Worm (Caenorhabditis elegans): Measurements from ENCODE around the gene srh-298.

srh-298 gene

ce11 chrV:17818567-17818966 is at the start of gene srh-298:
Gene srh-298, plus strand, starts transcription at chrV:17818867.
- TF ChIP-seq ceh-36 (tag; optimal IDR thresholded peaks at IDR 0.05) = no peak
- TF ChIP-seq ceh-13 (GFP tag; optimal IDR thresholded peaks at IDR 0.05) = no peak
- no peak for TF ChIP-seq hmg-4 (GFP tag; optimal IDR thresholded peaks at IDR 0.05)
- TF ChIP-seq scrt-1 (GFP tag; IDR thresholded peaks at IDR 0.05) = no peak
- TF ChIP-seq hmbx-1 (tag; optimal IDR thresholded peaks at IDR 0.05) = no peak
- TF ChIP-seq tbx-37 (GFP tag; conservative IDR thresholded peaks at IDR 0.05) = no peak
- no peak for TF ChIP-seq F13C5.2 (tag; optimal IDR thresholded peaks at IDR 0.05)
- no peak for TF ChIP-seq hnd-1 (tag; optimal IDR thresholded peaks at IDR 0.05)
- TF ChIP-seq sea-1 (GFP tag; conservative IDR thresholded peaks at IDR 0.05) = no peak
- TF ChIP-seq B0310.2 (tag; optimal IDR thresholded peaks at IDR 0.05) = no peak
- no peak for TF ChIP-seq flt-1 (GFP tag; IDR thresholded peaks at IDR 0.05)
- TF ChIP-seq ets-7 (tag; optimal IDR thresholded peaks at IDR 0.05) = no peak
- no peak for TF ChIP-seq pes-1 (GFP tag; IDR thresholded peaks at IDR 0.05)
- TF ChIP-seq tra-4 (tag; optimal IDR thresholded peaks at IDR 0.05) = no peak
- TF ChIP-seq ama-1 (optimal IDR thresholded peaks at IDR 0.05) = no peak
- no peak for TF ChIP-seq aly-1 (tag; optimal IDR thresholded peaks at IDR 0.05)
- TF ChIP-seq tbx-11 (GFP tag; IDR thresholded peaks at IDR 0.05) = no peak

ce11 chrV:17773108-17773507 is 45.6 kb upstream of the srh-298 start, which contains the start of gene sre-21:
Gene sre-21, minus strand, starts transcription at chrV:17773208.
- TF ChIP-seq scrt-1 (GFP tag; IDR thresholded peaks at IDR 0.05) = no peak
- no peak for TF ChIP-seq tra-4 (tag; optimal IDR thresholded peaks at IDR 0.05)
- TF ChIP-seq ceh-36 (tag; optimal IDR thresholded peaks at IDR 0.05) = no peak

- TF ChIP-seq tbx-37 (GFP tag; conservative IDR thresholded peaks at IDR 0.05) (no peak), ceh-13 (GFP tag; optimal IDR thresholded peaks at IDR 0.05) (no peak), ceh-36 (tag; optimal IDR thresholded peaks at IDR 0.05) (no peak), tbx-11 (GFP tag; IDR thresholded peaks at IDR 0.05) (no peak), hmbx-1 (tag; optimal IDR thresholded peaks at IDR 0.05) (no peak), ama-1 (optimal IDR thresholded peaks at IDR 0.05) (no peak), scrt-1 (GFP tag; IDR thresholded peaks at IDR 0.05) (no peak), pes-1 (GFP tag; IDR thresholded peaks at IDR 0.05) (no peak), hnd-1 (tag; optimal IDR thresholded peaks at IDR 0.05) (no peak), sea-1 (GFP tag; conservative IDR thresholded peaks at IDR 0.05) (no peak), F13C5.2 (tag; optimal IDR thresholded peaks at IDR 0.05) (no peak)
Measured at ce11 chrV:17777127-17777526, 41.5 kb upstream of the srh-298 start, which contains the start of gene ddo-1. Gene ddo-1, minus strand, starts transcription at chrV:17777227.

ce11 chrV:17777624-17778023 is 41.0 kb upstream of the srh-298 start, which contains the start of gene C47A10.12:
Gene C47A10.12, plus strand, starts transcription at chrV:17777924.
- TF ChIP-seq scrt-1 (GFP tag; IDR thresholded peaks at IDR 0.05) (no peak), hmg-4 (GFP tag; optimal IDR thresholded peaks at IDR 0.05) (no peak), B0310.2 (tag; optimal IDR thresholded peaks at IDR 0.05) (no peak), tbx-11 (GFP tag; IDR thresholded peaks at IDR 0.05) (no peak)

- TF ChIP-seq pes-1 (GFP tag; IDR thresholded peaks at IDR 0.05) (no peak), B0310.2 (tag; optimal IDR thresholded peaks at IDR 0.05) (no peak), sea-1 (GFP tag; conservative IDR thresholded peaks at IDR 0.05) (no peak), ets-7 (tag; optimal IDR thresholded peaks at IDR 0.05) (no peak), ceh-36 (tag; optimal IDR thresholded peaks at IDR 0.05) (no peak), ceh-13 (GFP tag; optimal IDR thresholded peaks at IDR 0.05) (no peak), aly-1 (tag; optimal IDR thresholded peaks at IDR 0.05) (no peak), hmbx-1 (tag; optimal IDR thresholded peaks at IDR 0.05) (no peak), hmg-4 (GFP tag; optimal IDR thresholded peaks at IDR 0.05) (no peak), F13C5.2 (tag; optimal IDR thresholded peaks at IDR 0.05) (no peak), flt-1 (GFP tag; IDR thresholded peaks at IDR 0.05) (no peak), tbx-37 (GFP tag; conservative IDR thresholded peaks at IDR 0.05) (no peak)
Measured at ce11 chrV:17780285-17780684, 38.4 kb upstream of the srh-298 start.

ce11 chrV:17783542-17783941 is 35.1 kb upstream of the srh-298 start, which contains the start of gene srab-12:
Gene srab-12, minus strand, starts transcription at chrV:17783642.
- TF ChIP-seq F13C5.2 (tag; optimal IDR thresholded peaks at IDR 0.05) = no peak
- TF ChIP-seq scrt-1 (GFP tag; IDR thresholded peaks at IDR 0.05) = no peak
- TF ChIP-seq pes-1 (GFP tag; IDR thresholded peaks at IDR 0.05) = no peak
- TF ChIP-seq aly-1 (tag; optimal IDR thresholded peaks at IDR 0.05) = no peak
- no peak for TF ChIP-seq sea-1 (GFP tag; conservative IDR thresholded peaks at IDR 0.05)
- TF ChIP-seq ama-1 (optimal IDR thresholded peaks at IDR 0.05) = no peak
- no peak for TF ChIP-seq ceh-36 (tag; optimal IDR thresholded peaks at IDR 0.05)
- no peak for TF ChIP-seq ceh-13 (GFP tag; optimal IDR thresholded peaks at IDR 0.05)
- no peak for TF ChIP-seq flt-1 (GFP tag; IDR thresholded peaks at IDR 0.05)

- TF ChIP-seq tbx-37 (GFP tag; conservative IDR thresholded peaks at IDR 0.05) (no peak), flt-1 (GFP tag; IDR thresholded peaks at IDR 0.05) (no peak), ceh-13 (GFP tag; optimal IDR thresholded peaks at IDR 0.05) (no peak), sea-1 (GFP tag; conservative IDR thresholded peaks at IDR 0.05) (no peak), hmg-4 (GFP tag; optimal IDR thresholded peaks at IDR 0.05) (no peak), ets-7 (tag; optimal IDR thresholded peaks at IDR 0.05) (no peak), pes-1 (GFP tag; IDR thresholded peaks at IDR 0.05) (no peak), ceh-36 (tag; optimal IDR thresholded peaks at IDR 0.05) (no peak), hmbx-1 (tag; optimal IDR thresholded peaks at IDR 0.05) (no peak), F13C5.2 (tag; optimal IDR thresholded peaks at IDR 0.05) (no peak), scrt-1 (GFP tag; IDR thresholded peaks at IDR 0.05) (no peak), tra-4 (tag; optimal IDR thresholded peaks at IDR 0.05) (no peak), B0310.2 (tag; optimal IDR thresholded peaks at IDR 0.05) (no peak), hnd-1 (tag; optimal IDR thresholded peaks at IDR 0.05) (no peak)
Measured at ce11 chrV:17784363-17784762, 34.3 kb upstream of the srh-298 start.

ce11 chrV:17790191-17790590 is 28.5 kb upstream of the srh-298 start, which contains the start of gene srh-290:
Gene srh-290, plus strand, starts transcription at chrV:17790491.
- TF ChIP-seq ceh-13 (GFP tag; optimal IDR thresholded peaks at IDR 0.05) (no peak), pes-1 (GFP tag; IDR thresholded peaks at IDR 0.05) (no peak), F13C5.2 (tag; optimal IDR thresholded peaks at IDR 0.05) (no peak), aly-1 (tag; optimal IDR thresholded peaks at IDR 0.05) (no peak), sea-1 (GFP tag; conservative IDR thresholded peaks at IDR 0.05) (no peak), ceh-36 (tag; optimal IDR thresholded peaks at IDR 0.05) (no peak), tbx-37 (GFP tag; conservative IDR thresholded peaks at IDR 0.05) (no peak)
